Worm (Caenorhabditis elegans) whole organism, L4 larva: ENCODE measurements around the gene M02F4.2.

ENCODE experiments used
- T26A8.4 ChIP-seq: fragments of 200-800 bp; sonication (Bioruptor generic); IDR thresholded peaks from 2 replicates; pipeline ENCODE4 v1.3.6; 2022; ENCODE audit warnings: missing genetic modification characterization, missing compliant biosample characterization
- Y48G9A.11 ChIP-seq: fragments of 200-800 bp; sonication (Bioruptor generic); IDR thresholded peaks from 2 replicates; pipeline ENCODE4 v1.3.6; 2022; ENCODE audit warnings: missing genetic modification reagents, missing genetic modification characterization, missing compliant biosample characterization
- aha-1 ChIP-seq: fragments of 150-350 bp; peaks from one replicate; lab custom pipeline; 2014; ENCODE audit warnings: missing biosample characterization, missing genetic modification characterization
- ceh-32 ChIP-seq: sonication (generic microtip); optimal IDR thresholded peaks from 2 replicates; lab custom pipeline; 2016; ENCODE audit warnings: mild to moderate bottlenecking, missing genetic modification characterization, missing compliant biosample characterization; ENCODE audit not compliant: poor library complexity
- cey-2 ChIP-seq: sonication (generic microtip); optimal IDR thresholded peaks from 3 replicates; lab custom pipeline; 2017; ENCODE audit warnings: missing genetic modification characterization, mild to moderate bottlenecking, missing compliant biosample characterization, antibody characterized with exemption, borderline replicate concordance; ENCODE audit not compliant: insufficient read depth
- dmd-6 ChIP-seq: fragments of 200-800 bp; sonication (Bioruptor generic); IDR thresholded peaks from 2 replicates; pipeline ENCODE4 v1.3.6; 2022; ENCODE audit warnings: missing genetic modification reagents, missing genetic modification characterization, missing compliant biosample characterization
- dmd-9 ChIP-seq: fragments of 200-800 bp; sonication (Bioruptor generic); IDR thresholded peaks from 2 replicates; pipeline ENCODE4 v1.3.6; 2022; ENCODE audit warnings: missing genetic modification reagents, missing genetic modification characterization, missing compliant biosample characterization
- dpl-1 ChIP-seq: fragments of 150-350 bp; optimal IDR thresholded peaks from 2 replicates; lab custom pipeline; 2014; ENCODE audit warnings: missing biosample characterization, missing genetic modification reagents, missing genetic modification characterization
- gei-8 ChIP-seq: fragments of 200-800 bp; sonication (Bioruptor generic); optimal IDR thresholded peaks from 2 replicates; lab custom pipeline; 2018; ENCODE audit warnings: mild to moderate bottlenecking, missing genetic modification characterization, missing compliant biosample characterization
- hif-1 ChIP-seq, 2 experiments: sonication (generic microtip); optimal IDR thresholded peaks; 2 replicates each; lab custom pipeline; 2016 to 2017; ENCODE audit warnings: missing compliant biosample characterization in 2 of 2, missing genetic modification characterization in 2 of 2, missing genetic modification reagents in 2 of 2, missing genotype in 2 of 2, mild to moderate bottlenecking in 1 of 2
- hlh-11 ChIP-seq: fragments of 200-800 bp; sonication (Bioruptor generic); optimal IDR thresholded peaks from 2 replicates; lab custom pipeline; 2018; ENCODE audit warnings: mild to moderate bottlenecking, missing genetic modification characterization, missing compliant biosample characterization
- hlh-30 ChIP-seq: sonication (generic microtip); optimal IDR thresholded peaks from 2 replicates; lab custom pipeline; 2017; ENCODE audit warnings: antibody characterized with exemption, mild to moderate bottlenecking, missing genetic modification characterization, missing compliant biosample characterization; ENCODE audit not compliant: insufficient read depth
- hmg-1.1 ChIP-seq: fragments of 200-800 bp; sonication (Bioruptor generic); IDR thresholded peaks from 2 replicates; pipeline ENCODE4 v1.3.6; 2022; ENCODE audit warnings: missing genetic modification reagents, missing genetic modification characterization, missing compliant biosample characterization
- lin-1 ChIP-seq: fragments of 200-800 bp; sonication (Bioruptor generic); IDR thresholded peaks from 2 replicates; pipeline ENCODE4 v1.3.6; 2022; ENCODE audit warnings: missing genetic modification reagents, missing genetic modification characterization, missing compliant biosample characterization
- lin-13 ChIP-seq: fragments of 150-350 bp; optimal IDR thresholded peaks from 2 replicates; lab custom pipeline; 2014; ENCODE audit warnings: missing biosample characterization, missing genetic modification reagents, missing genetic modification characterization
- lin-29 ChIP-seq: fragments of 200-800 bp; sonication (Bioruptor generic); IDR thresholded peaks from 2 replicates; pipeline ENCODE4 v1.3.6; 2022; ENCODE audit warnings: missing genetic modification reagents, missing genetic modification characterization, missing compliant biosample characterization
- lsy-2 ChIP-seq, 2 experiments: fragments of 150-350 bp in 1 of 2; sonication (generic microtip) in 1 of 2; optimal IDR thresholded peaks; 2 replicates each; lab custom pipeline; 2014 to 2017; ENCODE audit warnings: missing biosample characterization in 2 of 2, missing genetic modification characterization in 2 of 2
- mdl-1 ChIP-seq, 2 experiments: fragments of 150-350 bp in 1 of 2; sonication (generic microtip) in 1 of 2; optimal IDR thresholded peaks; 2 replicates each; lab custom pipeline; 2014 to 2017; ENCODE audit warnings: missing biosample characterization in 2 of 2, missing genetic modification characterization in 2 of 2
- mdt-29 ChIP-seq: fragments of 200-800 bp; sonication (Bioruptor generic); IDR thresholded peaks from 2 replicates; pipeline ENCODE4 v1.3.6; 2022; ENCODE audit warnings: missing genetic modification reagents, missing genetic modification characterization, missing compliant biosample characterization
- mxl-2 ChIP-seq: fragments of 200-800 bp; sonication (Bioruptor generic); conservative IDR thresholded peaks from 2 replicates; pipeline ENCODE4 v1.3.6; 2022; ENCODE audit warnings: missing genetic modification reagents, missing genetic modification characterization, missing compliant biosample characterization
- mxl-3 ChIP-seq: fragments of 200-800 bp; sonication (Bioruptor generic); optimal IDR thresholded peaks from 2 replicates; lab custom pipeline; 2018; ENCODE audit warnings: mild to moderate bottlenecking, missing genetic modification characterization, missing compliant biosample characterization
- nhr-11 ChIP-seq: fragments of 150-350 bp; optimal IDR thresholded peaks from 2 replicates; lab custom pipeline; 2014; ENCODE audit warnings: missing biosample characterization, missing genetic modification characterization
- nhr-237 ChIP-seq: sonication (generic microtip); optimal IDR thresholded peaks from 2 replicates; lab custom pipeline; 2017; ENCODE audit warnings: missing biosample characterization, missing genetic modification characterization
- nhr-28 ChIP-seq: fragments of 150-350 bp; optimal IDR thresholded peaks from 2 replicates; lab custom pipeline; 2014; ENCODE audit warnings: missing biosample characterization, missing genetic modification characterization
- nhr-42 ChIP-seq: fragments of 200-800 bp; sonication (Bioruptor generic); IDR thresholded peaks from 2 replicates; pipeline ENCODE4 v1.3.6; 2022; ENCODE audit warnings: missing genetic modification characterization, missing compliant biosample characterization
- nhr-48 ChIP-seq: sonication (generic microtip); optimal IDR thresholded peaks from 2 replicates; lab custom pipeline; 2016; ENCODE audit warnings: mild to moderate bottlenecking, missing genetic modification characterization, missing compliant biosample characterization
- nhr-6 ChIP-seq: fragments of 150-350 bp; optimal IDR thresholded peaks from 2 replicates; lab custom pipeline; 2014; ENCODE audit warnings: missing biosample characterization, missing genetic modification characterization
- nhr-76 ChIP-seq: fragments of 150-350 bp; optimal IDR thresholded peaks from 2 replicates; lab custom pipeline; 2014; ENCODE audit warnings: missing biosample characterization, missing genetic modification characterization
- nhr-77 ChIP-seq: fragments of 150-350 bp; optimal IDR thresholded peaks from 2 replicates; lab custom pipeline; 2014; ENCODE audit warnings: missing biosample characterization, missing genetic modification characterization
- sdz-12 ChIP-seq: fragments of 200-800 bp; sonication (Bioruptor generic); optimal IDR thresholded peaks from 2 replicates; lab custom pipeline; 2018; ENCODE audit warnings: mild to moderate bottlenecking, missing genetic modification characterization, missing compliant biosample characterization
- snpc-4 ChIP-seq: fragments of 150-350 bp; optimal IDR thresholded peaks from 2 replicates; lab custom pipeline; 2014; ENCODE audit warnings: missing biosample characterization, missing genetic modification characterization
- tra-1 ChIP-seq: fragments of 200-800 bp; sonication (Bioruptor generic); IDR thresholded peaks from 2 replicates; pipeline ENCODE4 v1.3.6; 2022; ENCODE audit warnings: missing genetic modification reagents, missing genetic modification characterization, missing compliant biosample characterization
- unc-62 ChIP-seq, 3 experiments: fragments of 150-350 bp in 1 of 3; sonication (generic microtip); optimal IDR thresholded peaks in 2 of 3; peaks in 1 of 3; 1 replicate in 1 of 3; 2 replicates in 2 of 3; lab custom pipeline; 2014 to 2017; ENCODE audit warnings: missing biosample characterization in 3 of 3, missing genetic modification characterization in 3 of 3, missing genetic modification reagents in 3 of 3, missing genotype in 1 of 3
- zfp-3 ChIP-seq: fragments of 200-800 bp; sonication (Bioruptor generic); conservative IDR thresholded peaks from 2 replicates; pipeline ENCODE4 v1.3.6; 2022; ENCODE audit warnings: missing genetic modification reagents, missing genetic modification characterization, missing compliant biosample characterization
- zip-2 ChIP-seq: fragments of 150-350 bp; optimal IDR thresholded peaks from 2 replicates; lab custom pipeline; 2014; ENCODE audit warnings: missing biosample characterization, missing genetic modification characterization

M02F4.2 gene

DNA sequence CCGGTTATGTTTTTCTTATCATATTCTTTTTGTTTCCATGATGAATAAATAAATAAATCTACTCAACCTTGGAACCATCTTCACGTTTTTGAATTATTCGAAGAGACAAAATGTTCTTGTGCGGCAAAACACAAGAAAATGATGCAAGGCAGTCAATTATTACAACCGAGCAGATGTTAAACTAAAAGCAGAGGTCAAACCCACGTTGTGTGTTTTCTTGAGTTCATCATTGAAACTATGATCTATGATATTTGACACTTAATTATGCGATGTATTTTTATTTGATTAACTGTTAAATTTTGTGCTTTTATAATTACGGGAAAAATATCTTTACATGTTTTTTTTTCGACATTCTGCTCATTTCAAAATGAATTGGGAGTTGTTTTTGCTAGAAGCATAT, 12.6 kb downstream of the M02F4.2 start:
- TF ChIP-seq zfp-3 (no peak), Y48G9A.11 (GFP tag; lab: Robert Waterston, UW) (no peak), nhr-42 (GFP tag; lab: Robert Waterston, UW) (no peak), dmd-6 (GFP tag; lab: Robert Waterston, UW) (peak; percentile 47; the same call in 1 of the 2 replicates)

DNA sequence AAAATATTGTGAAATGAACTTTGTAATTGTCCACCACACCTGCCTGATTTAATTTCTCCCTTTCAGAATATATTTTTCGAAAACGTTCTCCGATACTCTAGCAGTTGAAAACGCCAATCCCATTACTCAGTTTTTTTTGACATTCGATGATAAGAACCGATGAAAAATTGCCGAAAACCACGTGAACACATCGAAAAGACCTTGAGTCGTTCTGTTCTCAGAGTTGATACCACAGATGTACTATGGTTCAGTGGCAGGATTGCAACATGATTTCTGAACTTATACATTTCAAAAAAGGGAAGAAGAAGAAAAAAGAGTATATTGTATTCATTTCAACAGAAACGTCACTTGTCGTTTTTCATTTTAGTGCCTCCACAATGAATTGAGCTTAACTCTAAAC, 14.1 kb downstream of the M02F4.2 start:
- TF ChIP-seq lin-29 (GFP tag; lab: Robert Waterston, UW): no peak
- TF ChIP-seq dmd-9 (GFP tag; lab: Robert Waterston, UW): no peak
- TF ChIP-seq dmd-6 (GFP tag; lab: Robert Waterston, UW): peak; percentile 75
- TF ChIP-seq mxl-2 (GFP tag; lab: Robert Waterston, UW): no peak
- TF ChIP-seq mxl-3 (GFP tag; lab: Kevin White, UChicago): peak; percentile 51
- TF ChIP-seq hlh-30 (tag; lab: Kevin White, UChicago): peak; percentile 43
- TF ChIP-seq unc-62 (GFP tag; optimal IDR thresholded peaks at IDR 0.05 in 1 of 2; lab: Kevin White, UChicago): peak in 1 of 2 experiments; percentile 88
- no peak for TF ChIP-seq unc-62 (tag; optimal IDR thresholded peaks at IDR 0.05; lab: Kevin White, UChicago)
- TF ChIP-seq mdl-1 (tag; optimal IDR thresholded peaks at IDR 0.05; lab: Kevin White, UChicago): peak in 1 of 2 experiments; percentile 57
- no peak for TF ChIP-seq cey-2 (tag; lab: Kevin White, UChicago)
- TF ChIP-seq snpc-4: no peak
- 0 out of 2 replicates have a peak, but pooled peaks have one; percentile 41 for TF ChIP-seq tra-1 (GFP tag; lab: Robert Waterston, UW)
- peak in 1 of 2 experiments; percentile 7 for TF ChIP-seq lsy-2 (tag; optimal IDR thresholded peaks at IDR 0.05; lab: Kevin White, UChicago)
- TF ChIP-seq nhr-28 (tag; lab: Kevin White, UChicago): peak; percentile 55
- peak; percentile 57 for TF ChIP-seq hlh-11 (tag; lab: Kevin White, UChicago)
- no peak for TF ChIP-seq nhr-76 (tag; lab: Kevin White, UChicago)

DNA sequence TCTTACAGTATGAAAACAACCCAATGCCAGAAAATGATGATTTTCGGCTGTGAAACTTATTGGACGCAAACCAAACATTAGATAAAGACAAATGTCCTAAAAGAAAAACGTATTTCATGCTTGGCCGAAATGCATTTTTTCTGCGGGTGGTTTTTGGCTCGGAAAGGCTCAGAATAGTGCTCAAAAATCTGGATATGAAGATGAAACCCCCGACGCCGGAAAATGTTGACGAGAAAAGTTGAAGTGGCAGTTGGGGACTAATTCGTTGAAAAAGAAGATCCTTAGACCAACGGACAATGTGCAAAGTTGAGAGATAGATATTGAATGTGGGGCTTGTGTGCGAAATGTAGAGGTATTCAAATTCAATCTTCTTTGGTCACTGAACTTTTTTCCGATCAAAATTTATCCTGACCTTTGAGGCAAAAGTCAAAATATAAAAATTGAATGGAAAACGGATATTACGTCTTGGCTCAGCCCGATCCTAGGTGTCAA, 15.6 kb downstream of the M02F4.2 start, which contains the start of gene flp-18:
TSS of gene flp-18 (minus strand) at position 51 of the 492 bp plus-strand sequence.
- TF ChIP-seq nhr-48 (tag; lab: Kevin White, UChicago) (no peak), unc-62 (GFP tag; optimal IDR thresholded peaks at IDR 0.05 in 1 of 2; lab: Kevin White, UChicago) (peak in 1 of 2 experiments; percentile 68), unc-62 (tag; optimal IDR thresholded peaks at IDR 0.05; lab: Kevin White, UChicago) (no peak), aha-1 (tag; lab: Kevin White, UChicago) (peak; percentile 96), nhr-42 (GFP tag; lab: Robert Waterston, UW) (no peak)

- no peak for TF ChIP-seq zip-2 (tag; lab: Kevin White, UChicago)
- TF ChIP-seq unc-62 (GFP tag; optimal IDR thresholded peaks at IDR 0.05 in 1 of 2; lab: Kevin White, UChicago): no peak
- no peak for TF ChIP-seq unc-62 (tag; optimal IDR thresholded peaks at IDR 0.05; lab: Kevin White, UChicago)
- TF ChIP-seq T26A8.4 (GFP tag; lab: Robert Waterston, UW): no peak
- TF ChIP-seq snpc-4: no peak
- TF ChIP-seq dpl-1: no peak
- no peak for TF ChIP-seq lin-1 (GFP tag; lab: Robert Waterston, UW)
- no peak for TF ChIP-seq nhr-77
- no peak for TF ChIP-seq hmg-1.1
- TF ChIP-seq lin-13 (GFP tag; lab: Kevin White, UChicago): no peak
- TF ChIP-seq nhr-237: no peak
- no peak for TF ChIP-seq sdz-12 (GFP tag; lab: Kevin White, UChicago)
- TF ChIP-seq hif-1 (tag; optimal IDR thresholded peaks at IDR 0.05; lab: Kevin White, UChicago): no peak
- TF ChIP-seq nhr-6 (tag; lab: Kevin White, UChicago): no peak
- no peak for TF ChIP-seq ceh-32
- TF ChIP-seq hlh-30 (tag; lab: Kevin White, UChicago): no peak
- no peak for TF ChIP-seq mdt-29
- no peak for TF ChIP-seq nhr-11 (tag; lab: Kevin White, UChicago)
- no peak for TF ChIP-seq gei-8
Observed at ce11 chrX:3009190-3009589, 24.9 kb downstream of the M02F4.2 start, which contains the start of gene Y48D7A.1. Gene Y48D7A.1, plus strand, starts transcription at chrX:3009490.
